Fruit fly (Drosophila melanogaster) whole organism, embryonic: Measurements from ENCODE around the gene Hs6st.

Experiments used
- C15 ChIP-seq: fragments of 200-800 bp; sonication (Bioruptor generic); IDR thresholded peaks from 3 replicates; pipeline ENCODE4 v1.3.6; 2022; ENCODE audit warnings: missing biosample characterization, missing genetic modification characterization
- CG10147 ChIP-seq: fragments of 200-800 bp; sonication (Bioruptor generic); optimal IDR thresholded peaks from 2 replicates; lab custom pipeline; 2019; ENCODE audit warnings: missing biosample characterization, mild to moderate bottlenecking, missing genetic modification characterization, moderate library complexity
- CG10565 ChIP-seq: fragments of 200-800 bp; sonication (Bioruptor generic); optimal IDR thresholded peaks from 3 replicates; lab custom pipeline; 2016; ENCODE audit warnings: missing biosample characterization, mild to moderate bottlenecking, missing genetic modification characterization
- CG10979 ChIP-seq: fragments of 200-800 bp; sonication (Bioruptor generic); optimal IDR thresholded peaks from 2 replicates; lab custom pipeline; 2018; ENCODE audit warnings: missing biosample characterization, mild to moderate bottlenecking, missing genetic modification characterization, moderate library complexity
- CG11093 ChIP-seq: fragments of 200-800 bp; sonication (Bioruptor generic); IDR thresholded peaks from 3 replicates; pipeline ENCODE4 v1.3.6; 2022; ENCODE audit warnings: missing biosample characterization, missing genetic modification characterization
- CG12744 ChIP-seq: fragments of 200-800 bp; sonication (Bioruptor generic); optimal IDR thresholded peaks from 2 replicates; lab custom pipeline; 2016; ENCODE audit warnings: missing biosample characterization, missing genetic modification characterization
- CG12769 ChIP-seq: fragments of 200-800 bp; sonication (Bioruptor generic); optimal IDR thresholded peaks from 2 replicates; lab custom pipeline; 2019; ENCODE audit warnings: missing biosample characterization, mild to moderate bottlenecking, missing genetic modification characterization, moderate library complexity
- CG13624 ChIP-seq: fragments of 200-800 bp; sonication (Bioruptor generic); optimal IDR thresholded peaks from 2 replicates; lab custom pipeline; 2016; ENCODE audit warnings: missing biosample characterization, missing genetic modification characterization
- CG15011 ChIP-seq: fragments of 200-800 bp; sonication (Bioruptor generic); optimal IDR thresholded peaks from 3 replicates; lab custom pipeline; 2018; ENCODE audit warnings: missing biosample characterization, mild to moderate bottlenecking, missing genetic modification characterization
- CG15073 ChIP-seq: fragments of 200-800 bp; sonication (Bioruptor generic); optimal IDR thresholded peaks from 2 replicates; lab custom pipeline; 2016; ENCODE audit warnings: missing biosample characterization, missing genetic modification characterization
- CG17186 ChIP-seq: fragments of 200-800 bp; sonication (Bioruptor generic); optimal IDR thresholded peaks from 3 replicates; lab custom pipeline; 2017; ENCODE audit warnings: missing biosample characterization, missing genetic modification reagents, missing genetic modification characterization
- CG17802 ChIP-seq: fragments of 200-800 bp; sonication (Bioruptor generic); optimal IDR thresholded peaks from 2 replicates; lab custom pipeline; 2018; ENCODE audit warnings: missing biosample characterization, mild to moderate bottlenecking, missing genetic modification characterization, moderate library complexity
- CG1792 ChIP-seq: fragments of 200-800 bp; sonication (Bioruptor generic); optimal IDR thresholded peaks from 2 replicates; lab custom pipeline; 2016; ENCODE audit warnings: missing biosample characterization, missing genetic modification characterization
- CG2199 ChIP-seq: fragments of 200-800 bp; sonication (Bioruptor generic); IDR thresholded peaks from 3 replicates; pipeline ENCODE4 v1.3.6; 2022; ENCODE audit warnings: missing biosample characterization, missing genetic modification characterization
- CG3065 ChIP-seq: fragments of 200-800 bp; sonication (Bioruptor generic); optimal IDR thresholded peaks from 2 replicates; lab custom pipeline; 2016; ENCODE audit warnings: missing biosample characterization, missing genetic modification characterization
- CG3847 ChIP-seq: fragments of 200-800 bp; sonication (Bioruptor generic); IDR thresholded peaks from 2 replicates; pipeline ENCODE4 v1.3.6; 2022; ENCODE audit warnings: missing biosample characterization, missing genetic modification characterization
- CG4854 ChIP-seq: fragments of 200-800 bp; sonication (Bioruptor generic); optimal IDR thresholded peaks from 2 replicates; lab custom pipeline; 2016; ENCODE audit warnings: missing biosample characterization, missing genetic modification characterization, inconsistent platforms
- CG6765 ChIP-seq: fragments of 200-800 bp; sonication (Bioruptor generic); optimal IDR thresholded peaks from 3 replicates; lab custom pipeline; 2017; ENCODE audit warnings: missing biosample characterization, mild to moderate bottlenecking, missing genetic modification characterization
- CG7556 ChIP-seq: fragments of 200-800 bp; sonication (Bioruptor generic); optimal IDR thresholded peaks from 2 replicates; lab custom pipeline; 2017; ENCODE audit warnings: missing biosample characterization, mild to moderate bottlenecking, missing genetic modification characterization
- CG8089 ChIP-seq: fragments of 200-800 bp; sonication (Bioruptor generic); optimal IDR thresholded peaks from 3 replicates; lab custom pipeline; 2016; ENCODE audit warnings: missing biosample characterization, missing genetic modification characterization
- CG8359 ChIP-seq: fragments of 200-800 bp; sonication (Bioruptor generic); optimal IDR thresholded peaks from 2 replicates; lab custom pipeline; 2017; ENCODE audit warnings: missing biosample characterization, mild to moderate bottlenecking, missing genetic modification characterization, borderline replicate concordance
- CG9437 ChIP-seq: fragments of 200-800 bp; sonication (Bioruptor generic); optimal IDR thresholded peaks from 2 replicates; lab custom pipeline; 2018; ENCODE audit warnings: missing biosample characterization, mild to moderate bottlenecking, missing genetic modification characterization
- CG9876 ChIP-seq: fragments of 200-800 bp; sonication (Bioruptor generic); optimal IDR thresholded peaks from 2 replicates; lab custom pipeline; 2016; ENCODE audit warnings: missing biosample characterization, missing genetic modification characterization
- CG9932 ChIP-seq: fragments of 200-800 bp; sonication (Bioruptor generic); IDR thresholded peaks from 2 replicates; pipeline ENCODE4 v1.3.6; 2022; ENCODE audit warnings: missing biosample characterization, missing genetic modification characterization
- CHES-1-like ChIP-seq: fragments of 200-800 bp; sonication (Bioruptor generic); optimal IDR thresholded peaks from 2 replicates; lab custom pipeline; 2016; ENCODE audit warnings: missing biosample characterization, missing genetic modification characterization
- CkIIα-i1 ChIP-seq: fragments of 200-800 bp; sonication (Bioruptor generic); IDR thresholded peaks from 2 replicates; pipeline ENCODE4 v1.3.6; 2022; ENCODE audit warnings: missing biosample characterization, missing genetic modification characterization
- D19A ChIP-seq: fragments of 200-800 bp; optimal IDR thresholded peaks from 3 replicates; lab custom pipeline; 2019; ENCODE audit warnings: missing biosample characterization, mild to moderate bottlenecking, missing genetic modification characterization, moderate library complexity
- Dip3 ChIP-seq: fragments of 200-800 bp; sonication (Bioruptor generic); optimal IDR thresholded peaks from 3 replicates; lab custom pipeline; 2016; ENCODE audit warnings: missing biosample characterization, missing genetic modification characterization
- Elba2 ChIP-seq: fragments of 200-800 bp; sonication (Bioruptor generic); optimal IDR thresholded peaks from 3 replicates; lab custom pipeline; 2016; ENCODE audit warnings: missing biosample characterization, missing genetic modification characterization
- GATAe ChIP-seq: fragments of 200-800 bp; sonication (Bioruptor generic); conservative IDR thresholded peaks from 2 replicates; pipeline ENCODE4 v1.3.6; 2022; ENCODE audit warnings: missing biosample characterization, missing genetic modification characterization
- Scr ChIP-seq: fragments of 200-800 bp; sonication (Bioruptor generic); IDR thresholded peaks from 2 replicates; pipeline ENCODE4 v1.3.6; 2022; ENCODE audit warnings: missing biosample characterization, missing genetic modification characterization; ENCODE audit not compliant: partially characterized antibody
- Xrp1 ChIP-seq: fragments of 200-800 bp; sonication (Bioruptor generic); IDR thresholded peaks from 2 replicates; pipeline ENCODE4 v1.3.6; 2022; ENCODE audit warnings: missing biosample characterization, missing genetic modification characterization
- ase ChIP-seq: fragments of 200-800 bp; sonication (Bioruptor generic); IDR thresholded peaks from 3 replicates; pipeline ENCODE4 v1.3.6; 2022; ENCODE audit warnings: missing biosample characterization, missing genetic modification characterization
- br ChIP-seq: fragments of >200 bp; optimal IDR thresholded peaks from 2 replicates; lab custom pipeline; 2017
- crp ChIP-seq, 2 experiments: fragments of 200-800 bp; sonication (Bioruptor generic); optimal IDR thresholded peaks; 2 replicates in 1 of 2; 3 replicates in 1 of 2; lab custom pipeline; 2017; ENCODE audit warnings: missing biosample characterization in 2 of 2, missing genetic modification characterization in 2 of 2, mild to moderate bottlenecking in 1 of 2, moderate library complexity in 1 of 2
- ems ChIP-seq: fragments of 200-800 bp; sonication (Bioruptor generic); optimal IDR thresholded peaks from 3 replicates; lab custom pipeline; 2016; ENCODE audit warnings: missing biosample characterization, missing genetic modification characterization
- fd64A ChIP-seq: fragments of 200-800 bp; sonication (Bioruptor generic); optimal IDR thresholded peaks from 3 replicates; lab custom pipeline; 2018; ENCODE audit warnings: missing biosample characterization, mild to moderate bottlenecking, missing genetic modification characterization
- mirr ChIP-seq: fragments of 200-800 bp; sonication (Bioruptor generic); optimal IDR thresholded peaks from 3 replicates; lab custom pipeline; 2018; ENCODE audit warnings: missing biosample characterization, mild to moderate bottlenecking, missing genetic modification characterization
- odd ChIP-seq: fragments of 200-800 bp; sonication (Bioruptor generic); optimal IDR thresholded peaks from 2 replicates; lab custom pipeline; 2017; ENCODE audit warnings: missing biosample characterization, mild to moderate bottlenecking, missing genetic modification characterization
- pita ChIP-seq: fragments of 200-800 bp; sonication (Bioruptor generic); optimal IDR thresholded peaks from 2 replicates; lab custom pipeline; 2017; ENCODE audit warnings: missing biosample characterization, mild to moderate bottlenecking, missing genetic modification characterization
- prd ChIP-seq, 3 experiments: fragments of >200 bp in 2 of 3; fragments of 200-800 bp in 1 of 3; sonication (Bioruptor generic) in 1 of 3; optimal IDR thresholded peaks in 2 of 3; IDR thresholded peaks in 1 of 3; 2 replicates in 2 of 3; 3 replicates in 1 of 3; pipeline versions ENCODE4 v1.3.6 to Lab custom; 2017 to 2022; ENCODE audit warnings: missing biosample characterization in 1 of 3, missing genetic modification characterization in 1 of 3
- pros ChIP-seq: fragments of 200-800 bp; sonication (Bioruptor generic); optimal IDR thresholded peaks from 3 replicates; lab custom pipeline; 2019; ENCODE audit warnings: missing biosample characterization, mild to moderate bottlenecking, missing genetic modification characterization, moderate library complexity
- ro ChIP-seq: fragments of 200-800 bp; sonication (Bioruptor generic); IDR thresholded peaks from 2 replicates; pipeline ENCODE4 v1.3.6; 2022; ENCODE audit warnings: missing biosample characterization, missing genetic modification characterization
- run ChIP-seq: fragments of 200-800 bp; sonication (Bioruptor generic); optimal IDR thresholded peaks from 3 replicates; lab custom pipeline; 2018; ENCODE audit warnings: missing biosample characterization, mild to moderate bottlenecking, missing genetic modification characterization
- so ChIP-seq: fragments of 200-800 bp; sonication (Bioruptor generic); IDR thresholded peaks from 3 replicates; pipeline ENCODE4 v1.3.6; 2022; ENCODE audit warnings: missing biosample characterization, missing genetic modification characterization
- sob ChIP-seq: fragments of 200-800 bp; sonication (Bioruptor generic); IDR thresholded peaks from 2 replicates; pipeline ENCODE4 v1.3.6; 2022; ENCODE audit warnings: missing biosample characterization, missing genetic modification characterization
- ssp ChIP-seq: fragments of 200-800 bp; sonication (Bioruptor generic); IDR thresholded peaks from 2 replicates; pipeline ENCODE4 v1.3.6; 2022; ENCODE audit warnings: missing biosample characterization, missing genetic modification characterization
- unc-4 ChIP-seq: fragments of 200-800 bp; sonication (Bioruptor generic); IDR thresholded peaks from 2 replicates; pipeline ENCODE4 v1.3.6; 2022; ENCODE audit warnings: missing biosample characterization, missing genetic modification characterization; ENCODE audit not compliant: partially characterized antibody
- vvl ChIP-seq: fragments of 200-800 bp; sonication (Bioruptor generic); IDR thresholded peaks from 2 replicates; pipeline ENCODE4 v1.3.6; 2022; ENCODE audit warnings: missing biosample characterization, missing genetic modification characterization
- z ChIP-seq: fragments of 200-800 bp; sonication (Bioruptor generic); IDR thresholded peaks from 3 replicates; pipeline ENCODE4 v1.3.6; 2022; ENCODE audit warnings: missing biosample characterization, missing genetic modification characterization
- zfh2 ChIP-seq: fragments of 200-800 bp; sonication (Bioruptor generic); optimal IDR thresholded peaks from 2 replicates; lab custom pipeline; 2016; ENCODE audit warnings: missing biosample characterization, missing genetic modification characterization

Gene Hs6st

DNA sequence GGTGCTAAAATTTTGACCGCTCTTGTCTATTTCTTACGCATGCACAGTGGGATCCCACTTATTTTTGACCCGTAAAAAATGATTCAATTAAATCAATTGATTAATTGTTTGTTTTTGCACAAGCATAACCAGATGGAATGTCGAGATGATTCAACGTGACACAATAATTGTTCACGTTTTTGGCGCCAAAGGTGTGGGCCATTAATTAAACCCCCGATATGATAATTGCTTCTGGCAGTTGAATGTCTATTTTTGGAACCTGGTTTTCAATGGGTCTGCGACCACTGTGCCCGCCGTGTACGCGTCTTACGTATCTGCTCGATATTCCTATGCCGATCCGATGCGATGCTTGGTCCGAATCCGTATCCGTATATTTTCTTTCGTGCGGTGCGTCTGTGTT, 116.3 kb downstream of the Hs6st start (continued):
- TF ChIP-seq CG10147 (GFP tag; lab: Kevin White, UChicago): peak; percentile 63
- no peak for TF ChIP-seq crp (GFP tag; optimal IDR thresholded peaks at IDR 0.05; lab: Kevin White, UChicago)
- TF ChIP-seq sob (GFP tag; lab: Robert Waterston, UW): peak; percentile 75
- TF ChIP-seq D19A (tag; lab: Kevin White, UChicago): peak; percentile 67
- no peak for TF ChIP-seq run (tag; lab: Kevin White, UChicago)
- TF ChIP-seq CG10979 (tag; lab: Kevin White, UChicago): peak; percentile 67
- TF ChIP-seq CG17802: peak; percentile 35
- no peak for TF ChIP-seq CG15073
- TF ChIP-seq z (GFP tag; lab: Robert Waterston, UW): no peak
- TF ChIP-seq Elba2 (GFP tag; lab: Kevin White, UChicago): no peak
- TF ChIP-seq CG9932 (GFP tag; lab: Robert Waterston, UW): peak; percentile 78
- peak; percentile 32; the same call in 1 of the 2 replicates for TF ChIP-seq ro (GFP tag; lab: Robert Waterston, UW)
- no peak for TF ChIP-seq br (lab: Kevin White, UChicago)
- peak; percentile 43 for TF ChIP-seq CG15011 (GFP tag; lab: Kevin White, UChicago)
- TF ChIP-seq pros (GFP tag; lab: Kevin White, UChicago): no peak
- peak; percentile 45 for TF ChIP-seq CG8359
- peak; percentile 34; the same call in 1 of the 3 replicates for TF ChIP-seq ase (GFP tag; lab: Robert Waterston, UW)
- peak; percentile 85 for TF ChIP-seq vvl
- peak; percentile 49 for TF ChIP-seq mirr (GFP tag; lab: Kevin White, UChicago)
- peak; percentile 80 for TF ChIP-seq ems (GFP tag; lab: Kevin White, UChicago)
- TF ChIP-seq CHES-1-like: peak; percentile 40
- TF ChIP-seq CkIIα-i1: no peak
- peak; percentile 57; the same call in 2 of the 3 replicates for TF ChIP-seq CG11093
- peak; percentile 38 for TF ChIP-seq CG4854 (GFP tag; lab: Kevin White, UChicago)
- TF ChIP-seq odd (GFP tag; lab: Kevin White, UChicago): peak; percentile 56
- TF ChIP-seq GATAe: 0 out of 2 replicates have a peak, but pooled peaks have one; percentile 27
- TF ChIP-seq Dip3 (GFP tag; lab: Kevin White, UChicago): peak; percentile 67
- peak; percentile 31 for TF ChIP-seq CG12744 (GFP tag; lab: Kevin White, UChicago)
- no peak for TF ChIP-seq C15
- TF ChIP-seq CG6765 (GFP tag; lab: Kevin White, UChicago): peak; percentile 54
- 0 out of 2 replicates have a peak, but pooled peaks have one; percentile 25 for TF ChIP-seq Scr
- TF ChIP-seq CG13624 (GFP tag; lab: Kevin White, UChicago): peak; percentile 49
- no peak for TF ChIP-seq CG17186 (GFP tag; lab: Kevin White, UChicago)
- TF ChIP-seq Xrp1 (GFP tag; lab: Robert Waterston, UW): peak; percentile 80; the same call in 1 of the 2 replicates
- TF ChIP-seq so (GFP tag; lab: Robert Waterston, UW): peak; percentile 71; the same call in 2 of the 3 replicates
- no peak for TF ChIP-seq prd (optimal IDR thresholded peaks at IDR 0.05; lab: Kevin White, UChicago)
- peak; percentile 84 for TF ChIP-seq prd (GFP tag; IDR thresholded peaks at IDR 0.05; lab: Robert Waterston, UW)
- peak; percentile 55 for TF ChIP-seq CG9437 (GFP tag; lab: Kevin White, UChicago)
- TF ChIP-seq CG3847: peak; percentile 63
- peak; percentile 47 for TF ChIP-seq fd64A
- TF ChIP-seq unc-4 (GFP tag; lab: Robert Waterston, UW): no peak
- TF ChIP-seq CG1792 (GFP tag; lab: Kevin White, UChicago): peak; percentile 65
- TF ChIP-seq pita (GFP tag; lab: Kevin White, UChicago): no peak
- peak; percentile 71; the same call in 1 of the 3 replicates for TF ChIP-seq CG2199 (GFP tag; lab: Robert Waterston, UW)
- no peak for TF ChIP-seq CG10565 (GFP tag; lab: Kevin White, UChicago)
- peak; percentile 62 for TF ChIP-seq CG7556 (GFP tag; lab: Kevin White, UChicago)
- TF ChIP-seq CG9876 (GFP tag; lab: Kevin White, UChicago): peak; percentile 13
- no peak for TF ChIP-seq CG3065
- TF ChIP-seq CG8089 (GFP tag; lab: Kevin White, UChicago): peak; percentile 31
- TF ChIP-seq zfh2 (GFP tag; lab: Kevin White, UChicago): peak; percentile 75
- TF ChIP-seq CG12769 (tag; lab: Kevin White, UChicago): peak; percentile 86
- peak; percentile 57 for TF ChIP-seq ssp (GFP tag; lab: Robert Waterston, UW)
